Worm (Caenorhabditis elegans): ENCODE data around the gene usp-46.

Gene usp-46

DNA sequence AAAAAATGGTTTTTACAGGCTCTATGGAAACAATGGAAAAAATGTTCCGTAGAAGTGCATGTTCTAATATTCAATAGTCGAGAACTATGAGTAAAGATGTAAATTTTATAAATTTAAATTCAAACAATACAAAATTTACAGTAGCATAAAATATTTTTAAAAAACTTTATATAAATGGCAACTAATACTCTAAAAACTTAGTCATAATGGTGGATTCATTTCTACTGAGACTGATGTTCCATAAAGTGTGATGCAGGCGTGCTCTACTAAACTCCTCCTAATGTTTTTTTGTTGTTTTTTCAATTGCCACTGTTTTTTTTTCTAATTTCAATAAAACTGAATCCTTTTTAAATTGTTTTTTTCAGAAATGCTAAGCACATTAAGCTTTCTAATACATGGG is 31.8 kb downstream of the usp-46 start, which contains the start of gene gtap-2:
Gene gtap-2 (plus strand): TSS at position 366 of the 400 bp plus-strand sequence.
- no peak for TF ChIP-seq lin-13 (GFP tag; optimal IDR thresholded peaks at IDR 0.05)
- peak; percentile 15 for TF ChIP-seq sma-9 (GFP tag; optimal IDR thresholded peaks at IDR 0.05)
- TF ChIP-seq sma-9 (tag; optimal IDR thresholded peaks at IDR 0.05): no peak
- peak; percentile 69 for TF ChIP-seq C34F6.9 (tag; optimal IDR thresholded peaks at IDR 0.05)
- peak; percentile 64 for TF ChIP-seq unc-55 (GFP tag; optimal IDR thresholded peaks at IDR 0.05)
- TF ChIP-seq unc-39 (tag; optimal IDR thresholded peaks at IDR 0.05): no peak
- no peak for TF ChIP-seq sma-3 (GFP tag; optimal IDR thresholded peaks at IDR 0.05)
- TF ChIP-seq lsy-2 (tag; optimal IDR thresholded peaks at IDR 0.05): peak in 1 of 2 experiments; percentile 65

ce11 chrIII:9813146-9813545 is 36.7 kb downstream of the usp-46 start, which contains the start of gene ZK632.14:
TSS of gene ZK632.14 (plus strand) at chrIII:9813446.
- no peak for TF ChIP-seq F13H6.1 (tag; optimal IDR thresholded peaks at IDR 0.05)
- TF ChIP-seq R02D3.7 (tag; optimal IDR thresholded peaks at IDR 0.05): no peak
- TF ChIP-seq ztf-1 (GFP tag; conservative IDR thresholded peaks at IDR 0.05): no peak
- TF ChIP-seq ama-1 (optimal IDR thresholded peaks at IDR 0.05): no peak
- TF ChIP-seq mab-5 (tag; optimal IDR thresholded peaks at IDR 0.05): no peak
- no peak for TF ChIP-seq unc-62 (GFP tag; optimal IDR thresholded peaks at IDR 0.05)
- TF ChIP-seq gmeb-1 (tag; optimal IDR thresholded peaks at IDR 0.05): no peak
- TF ChIP-seq elt-1 (tag; optimal IDR thresholded peaks at IDR 0.05): no peak
- TF ChIP-seq nhr-237 (tag; optimal IDR thresholded peaks at IDR 0.05): no peak
- TF ChIP-seq elt-3 (tag; optimal IDR thresholded peaks at IDR 0.05): no peak
- TF ChIP-seq peb-1 (tag; optimal IDR thresholded peaks at IDR 0.05): no peak
- no peak for TF ChIP-seq ZK546.5 (tag; optimal IDR thresholded peaks at IDR 0.05)
- TF ChIP-seq blmp-1 (tag; optimal IDR thresholded peaks at IDR 0.05; ENCODE audit: insufficient read depth): no peak
- TF ChIP-seq sem-4 (tag; optimal IDR thresholded peaks at IDR 0.05): no peak
- no peak for TF ChIP-seq crh-2 (tag; optimal IDR thresholded peaks at IDR 0.05)
- no peak for TF ChIP-seq snpc-4 (tag; optimal IDR thresholded peaks at IDR 0.05)
- TF ChIP-seq lsy-2 (tag; optimal IDR thresholded peaks at IDR 0.05): no peak
- no peak for TF ChIP-seq alr-1 (tag; optimal IDR thresholded peaks at IDR 0.05)
- TF ChIP-seq nhr-23 (tag; optimal IDR thresholded peaks at IDR 0.05): no peak
- no peak for TF ChIP-seq skn-1 (tag; optimal IDR thresholded peaks at IDR 0.05)

ce11 chrIII:9817087-9817612 is 40.7 kb downstream of the usp-46 start, which contains the start of gene cnx-1:
TSS of gene cnx-1 (minus strand) at chrIII:9817137.
- TF ChIP-seq nhr-21 (tag; optimal IDR thresholded peaks at IDR 0.05) (no peak), lin-39 (tag; optimal IDR thresholded peaks at IDR 0.05) (no peak), ama-1 (optimal IDR thresholded peaks at IDR 0.05) (peak; percentile 31), ZK546.5 (tag; optimal IDR thresholded peaks at IDR 0.05) (no peak), elt-1 (tag; optimal IDR thresholded peaks at IDR 0.05) (no peak), unc-55 (GFP tag; optimal IDR thresholded peaks at IDR 0.05) (peak; percentile 49), nhr-25 (tag; optimal IDR thresholded peaks at IDR 0.05) (no peak), unc-39 (tag; optimal IDR thresholded peaks at IDR 0.05) (no peak), ztf-4 (tag; optimal IDR thresholded peaks at IDR 0.05) (peak; percentile 21), skn-1 (tag; optimal IDR thresholded peaks at IDR 0.05) (no peak), C34F6.9 (tag; optimal IDR thresholded peaks at IDR 0.05) (peak; percentile 51), fos-1 (tag; optimal IDR thresholded peaks at IDR 0.05) (no peak), sem-4 (tag; optimal IDR thresholded peaks at IDR 0.05) (no peak), unc-62 (GFP tag; optimal IDR thresholded peaks at IDR 0.05) (no peak), snpc-4 (tag; optimal IDR thresholded peaks at IDR 0.05) (no peak), aly-2 (tag; optimal IDR thresholded peaks at IDR 0.05) (no peak), nhr-6 (tag; optimal IDR thresholded peaks at IDR 0.05) (no peak), lsy-2 (tag; optimal IDR thresholded peaks at IDR 0.05) (peak; percentile 11), F13H6.1 (tag; optimal IDR thresholded peaks at IDR 0.05) (peak; percentile 1), nhr-12 (tag; optimal IDR thresholded peaks at IDR 0.05) (no peak), nhr-23 (tag; optimal IDR thresholded peaks at IDR 0.05) (no peak), gmeb-1 (tag; optimal IDR thresholded peaks at IDR 0.05) (no peak), ztf-11 (tag; optimal IDR thresholded peaks at IDR 0.05) (no peak), dmd-4 (tag; optimal IDR thresholded peaks at IDR 0.05) (no peak), lin-11 (tag; optimal IDR thresholded peaks at IDR 0.05) (peak; percentile 34), mdl-1 (tag; optimal IDR thresholded peaks at IDR 0.05) (no peak), egl-27 (tag; optimal IDR thresholded peaks at IDR 0.05) (no peak), nhr-237 (tag; optimal IDR thresholded peaks at IDR 0.05) (no peak), ceh-16 (tag; optimal IDR thresholded peaks at IDR 0.05) (no peak), nhr-10 (tag; optimal IDR thresholded peaks at IDR 0.05) (no peak), sma-3 (GFP tag; optimal IDR thresholded peaks at IDR 0.05) (no peak), peb-1 (tag; optimal IDR thresholded peaks at IDR 0.05) (no peak), ztf-1 (GFP tag; conservative IDR thresholded peaks at IDR 0.05) (no peak), lin-13 (GFP tag; optimal IDR thresholded peaks at IDR 0.05) (no peak), zag-1 (tag; optimal IDR thresholded peaks at IDR 0.05) (no peak), R02D3.7 (tag; optimal IDR thresholded peaks at IDR 0.05) (no peak), nhr-77 (tag; optimal IDR thresholded peaks at IDR 0.05) (no peak), blmp-1 (tag; optimal IDR thresholded peaks at IDR 0.05; ENCODE audit: insufficient read depth) (no peak), crh-2 (tag; optimal IDR thresholded peaks at IDR 0.05) (peak; percentile 10), ceh-82 (tag; optimal IDR thresholded peaks at IDR 0.05) (no peak), alr-1 (tag; optimal IDR thresholded peaks at IDR 0.05) (no peak), elt-3 (tag; optimal IDR thresholded peaks at IDR 0.05) (no peak), Y55F3AM.14 (GFP tag; optimal IDR thresholded peaks at IDR 0.05) (no peak), nhr-11 (tag; optimal IDR thresholded peaks at IDR 0.05) (no peak)

Measured in whole organism, L2 larva.